Worm (Caenorhabditis elegans) whole organism, L4/young adult: ENCODE measurements around the gene dlhd-1.

ENCODE experiments used
- W03F9.2 ChIP-seq: fragments of 150-350 bp; optimal IDR thresholded peaks from 2 replicates; lab custom pipeline; 2014; ENCODE audit warnings: missing biosample characterization, missing genetic modification characterization
- him-1 ChIP-seq: sonication (generic microtip); optimal IDR thresholded peaks from 2 replicates; lab custom pipeline; 2016; ENCODE audit warnings: missing genotype, missing genetic modification reagents, missing genetic modification characterization, missing compliant biosample characterization

- TF ChIP-seq him-1 (no peak), W03F9.2 (tag; lab: Kevin White, UChicago) (no peak)
These were observed 14.8 kb downstream of the dlhd-1 start for ce11 chrII:1157135-1157534.
